Worm (Caenorhabditis elegans) whole organism, L1 larva: ENCODE measurements around the gene srw-36.

ENCODE experiments used
- ama-1 ChIP-seq: fragments of 150-350 bp; optimal IDR thresholded peaks from 2 replicates; lab custom pipeline; 2014
- elt-2 ChIP-seq: sonication (generic microtip); optimal IDR thresholded peaks from 2 replicates; lab custom pipeline; 2016; ENCODE audit warnings: missing genetic modification characterization, mild to moderate bottlenecking, inconsistent platforms, missing compliant biosample characterization, missing genetic modification reagents
- fos-1 ChIP-seq: fragments of 150-350 bp; optimal IDR thresholded peaks from 2 replicates; lab custom pipeline; 2014; ENCODE audit warnings: missing biosample characterization, missing genetic modification characterization
- lsy-2 ChIP-seq, 2 experiments: fragments of 150-350 bp; optimal IDR thresholded peaks; 2 replicates each; lab custom pipeline; 2014; ENCODE audit warnings: missing biosample characterization in 2 of 2, missing genetic modification characterization in 2 of 2

DNA sequence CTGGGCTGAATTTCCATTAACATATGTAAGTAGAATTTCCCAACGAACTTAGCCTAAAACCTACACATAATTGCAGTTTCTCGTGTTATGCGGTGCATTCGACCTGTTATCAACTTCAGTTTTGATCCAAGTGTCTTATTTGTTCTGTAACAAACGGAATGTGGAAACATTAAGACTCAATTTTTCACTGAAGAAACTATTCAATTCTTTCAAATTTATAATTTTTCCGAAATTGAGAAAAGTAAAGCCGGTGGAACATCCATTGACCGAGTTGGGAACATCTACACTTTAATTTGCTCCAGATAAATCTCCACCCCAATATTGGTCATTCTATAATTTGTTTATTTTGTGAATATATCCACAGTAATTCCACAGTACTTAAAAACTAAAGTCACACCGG is 8.6 kb upstream of the srw-36 start:
- TF ChIP-seq ama-1 (lab: Kevin White, UChicago) (no peak), elt-2 (tag; lab: Kevin White, UChicago) (no peak), fos-1 (tag; lab: Kevin White, UChicago) (no peak), lsy-2 (tag; optimal IDR thresholded peaks at IDR 0.05; lab: Kevin White, UChicago) (no peak)
